Fruit fly (Drosophila melanogaster) whole organism, embryonic: ENCODE data around the gene OS9.

Source experiments
- Asciz ChIP-seq: fragments of 200-800 bp; sonication (Bioruptor generic); optimal IDR thresholded peaks from 2 replicates; lab custom pipeline; 2017; ENCODE audit warnings: missing biosample characterization, mild to moderate bottlenecking, missing genetic modification characterization, missing genetic modification reagents
- Atf-2 ChIP-seq: fragments of 200-800 bp; sonication (Bioruptor generic); optimal IDR thresholded peaks from 2 replicates; lab custom pipeline; 2016; ENCODE audit warnings: missing biosample characterization, missing genetic modification characterization
- Bteb2 ChIP-seq: fragments of 200-800 bp; sonication (Bioruptor generic); optimal IDR thresholded peaks from 2 replicates; lab custom pipeline; 2016; ENCODE audit warnings: missing biosample characterization, missing genetic modification characterization
- CG1024 ChIP-seq: fragments of 200-800 bp; sonication (Bioruptor generic); IDR thresholded peaks from 2 replicates; pipeline ENCODE4 v1.3.6; 2022; ENCODE audit warnings: missing biosample characterization, missing genetic modification characterization
- CG10267 ChIP-seq: fragments of 200-800 bp; sonication (Bioruptor generic); optimal IDR thresholded peaks from 2 replicates; lab custom pipeline; 2018; ENCODE audit warnings: missing biosample characterization, mild to moderate bottlenecking, missing genetic modification characterization, moderate library complexity
- CG10462 ChIP-seq: fragments of 200-800 bp; sonication (Bioruptor generic); optimal IDR thresholded peaks from 2 replicates; lab custom pipeline; 2016; ENCODE audit warnings: missing biosample characterization, missing genetic modification characterization
- CG11093 ChIP-seq: fragments of 200-800 bp; sonication (Bioruptor generic); IDR thresholded peaks from 3 replicates; pipeline ENCODE4 v1.3.6; 2022; ENCODE audit warnings: missing biosample characterization, missing genetic modification characterization
- CG1233 ChIP-seq: fragments of 200-800 bp; sonication (Bioruptor generic); optimal IDR thresholded peaks from 4 replicates; lab custom pipeline; 2018; ENCODE audit warnings: missing biosample characterization, mild to moderate bottlenecking, missing genetic modification characterization
- CG12942 ChIP-seq: fragments of 200-800 bp; sonication (Bioruptor generic); optimal IDR thresholded peaks from 3 replicates; lab custom pipeline; 2016; ENCODE audit warnings: missing biosample characterization, missing genetic modification characterization
- CG14050 ChIP-seq: fragments of 200-800 bp; sonication (Bioruptor generic); IDR thresholded peaks from 3 replicates; pipeline ENCODE4 v1.3.6; 2022; ENCODE audit warnings: missing biosample characterization, missing genetic modification characterization
- CG14441 ChIP-seq: fragments of 200-800 bp; sonication (Bioruptor generic); IDR thresholded peaks from 2 replicates; pipeline ENCODE4 v1.3.6; 2022; ENCODE audit warnings: missing biosample characterization, missing genetic modification characterization
- CG15514 ChIP-seq: fragments of 200-800 bp; sonication (Bioruptor generic); optimal IDR thresholded peaks from 3 replicates; lab custom pipeline; 2017; ENCODE audit warnings: missing biosample characterization, missing genetic modification characterization, mild to moderate bottlenecking, moderate library complexity, missing genetic modification reagents
- CG1602 ChIP-seq: fragments of 200-800 bp; sonication (Bioruptor generic); optimal IDR thresholded peaks from 3 replicates; lab custom pipeline; 2016; ENCODE audit warnings: missing biosample characterization, missing genetic modification characterization
- CG18764 ChIP-seq: fragments of 200-800 bp; sonication (Bioruptor generic); optimal IDR thresholded peaks from 3 replicates; lab custom pipeline; 2016; ENCODE audit warnings: missing biosample characterization, missing genetic modification characterization
- CG2129 ChIP-seq: fragments of 200-800 bp; sonication (Bioruptor generic); IDR thresholded peaks from 2 replicates; pipeline ENCODE4 v1.3.6; 2022; ENCODE audit warnings: missing biosample characterization, missing genetic modification characterization; ENCODE audit not compliant: partially characterized antibody
- CG2712 ChIP-seq: fragments of 200-800 bp; optimal IDR thresholded peaks from 3 replicates; lab custom pipeline; 2019; ENCODE audit warnings: missing biosample characterization, mild to moderate bottlenecking, missing genetic modification characterization, moderate library complexity
- CG2889 ChIP-seq: fragments of 200-800 bp; sonication (Bioruptor generic); IDR thresholded peaks from 3 replicates; pipeline ENCODE4 v1.3.6; 2022; ENCODE audit warnings: missing biosample characterization, missing genetic modification characterization
- CG32772 ChIP-seq: fragments of 200-800 bp; sonication (Bioruptor generic); IDR thresholded peaks from 2 replicates; pipeline ENCODE4 v1.3.6; 2022; ENCODE audit warnings: missing biosample characterization, missing genetic modification characterization
- CG43689 ChIP-seq: fragments of 200-800 bp; sonication (Bioruptor generic); IDR thresholded peaks from 2 replicates; pipeline ENCODE4 v1.3.6; 2022; ENCODE audit warnings: missing biosample characterization, missing genetic modification characterization
- CG4617 ChIP-seq: fragments of 200-800 bp; sonication (Bioruptor generic); optimal IDR thresholded peaks from 3 replicates; lab custom pipeline; 2016; ENCODE audit warnings: missing biosample characterization, missing genetic modification characterization, borderline replicate concordance
- CG4707 ChIP-seq: fragments of 200-800 bp; sonication (Bioruptor generic); optimal IDR thresholded peaks from 2 replicates; lab custom pipeline; 2018; ENCODE audit warnings: missing biosample characterization, mild to moderate bottlenecking, missing genetic modification characterization, moderate library complexity
- CG8478 ChIP-seq: fragments of >200 bp; optimal IDR thresholded peaks from 2 replicates; lab custom pipeline; 2018
- Dip3 ChIP-seq: fragments of 200-800 bp; sonication (Bioruptor generic); optimal IDR thresholded peaks from 3 replicates; lab custom pipeline; 2016; ENCODE audit warnings: missing biosample characterization, missing genetic modification characterization
- Drgx ChIP-seq: fragments of 200-800 bp; sonication (Bioruptor generic); IDR thresholded peaks from 2 replicates; pipeline ENCODE4 v1.3.6; 2022; ENCODE audit warnings: missing biosample characterization, missing genetic modification characterization
- Fer2 ChIP-seq: fragments of 200-800 bp; sonication (Bioruptor generic); optimal IDR thresholded peaks from 2 replicates; lab custom pipeline; 2018; ENCODE audit warnings: missing biosample characterization, mild to moderate bottlenecking, missing genetic modification characterization, moderate library complexity
- H15 ChIP-seq: fragments of 200-800 bp; sonication (Bioruptor generic); IDR thresholded peaks from 3 replicates; pipeline ENCODE4 v1.3.6; 2022; ENCODE audit warnings: missing biosample characterization, missing genetic modification characterization
- NC2β ChIP-seq: fragments of 200-800 bp; sonication (Bioruptor generic); optimal IDR thresholded peaks from 2 replicates; lab custom pipeline; 2016; ENCODE audit warnings: missing biosample characterization, missing genetic modification characterization
- Scr ChIP-seq: fragments of 200-800 bp; sonication (Bioruptor generic); IDR thresholded peaks from 2 replicates; pipeline ENCODE4 v1.3.6; 2022; ENCODE audit warnings: missing biosample characterization, missing genetic modification characterization; ENCODE audit not compliant: partially characterized antibody
- Six4 ChIP-seq: fragments of 200-800 bp; sonication (Bioruptor generic); optimal IDR thresholded peaks from 2 replicates; lab custom pipeline; 2016; ENCODE audit warnings: missing biosample characterization, missing genetic modification characterization
- Sox100B ChIP-seq: fragments of 200-800 bp; sonication (Bioruptor generic); optimal IDR thresholded peaks from 3 replicates; lab custom pipeline; 2018; ENCODE audit warnings: missing biosample characterization, mild to moderate bottlenecking, missing genetic modification characterization
- Xrp1 ChIP-seq: fragments of 200-800 bp; sonication (Bioruptor generic); IDR thresholded peaks from 2 replicates; pipeline ENCODE4 v1.3.6; 2022; ENCODE audit warnings: missing biosample characterization, missing genetic modification characterization
- ab ChIP-seq: fragments of 200-800 bp; sonication (Bioruptor generic); optimal IDR thresholded peaks from 2 replicates; lab custom pipeline; 2016; ENCODE audit warnings: missing biosample characterization, missing genetic modification characterization
- ac ChIP-seq: fragments of 200-800 bp; sonication (Bioruptor generic); optimal IDR thresholded peaks from 3 replicates; lab custom pipeline; 2017; ENCODE audit warnings: missing biosample characterization, mild to moderate bottlenecking, missing genetic modification characterization
- az2 ChIP-seq: fragments of 200-800 bp; sonication (Bioruptor generic); optimal IDR thresholded peaks from 3 replicates; lab custom pipeline; 2016; ENCODE audit warnings: missing biosample characterization, missing genetic modification characterization
- br ChIP-seq: fragments of >200 bp; optimal IDR thresholded peaks from 2 replicates; lab custom pipeline; 2017
- fd102C ChIP-seq: fragments of 200-800 bp; sonication (Bioruptor generic); optimal IDR thresholded peaks from 2 replicates; lab custom pipeline; 2018; ENCODE audit warnings: missing biosample characterization, mild to moderate bottlenecking, missing genetic modification characterization, moderate library complexity
- gce ChIP-seq: fragments of 200-800 bp; sonication (Bioruptor generic); IDR thresholded peaks from 3 replicates; pipeline ENCODE4 v1.3.6; 2022; ENCODE audit warnings: missing biosample characterization, missing genetic modification characterization
- gcm2 ChIP-seq: fragments of 200-800 bp; sonication (Bioruptor generic); optimal IDR thresholded peaks from 2 replicates; lab custom pipeline; 2016; ENCODE audit warnings: missing biosample characterization, missing genetic modification characterization
- knrl ChIP-seq: fragments of 200-800 bp; sonication (Bioruptor generic); IDR thresholded peaks from 3 replicates; pipeline ENCODE4 v1.3.6; 2022; ENCODE audit warnings: missing biosample characterization, missing genetic modification characterization; ENCODE audit not compliant: partially characterized antibody
- maf-S ChIP-seq: fragments of 200-800 bp; sonication (Bioruptor generic); optimal IDR thresholded peaks from 2 replicates; lab custom pipeline; 2016; ENCODE audit warnings: missing biosample characterization, missing genetic modification characterization
- odd ChIP-seq: fragments of 200-800 bp; sonication (Bioruptor generic); optimal IDR thresholded peaks from 2 replicates; lab custom pipeline; 2017; ENCODE audit warnings: missing biosample characterization, mild to moderate bottlenecking, missing genetic modification characterization
- pum ChIP-seq: fragments of 200-800 bp; sonication (Bioruptor generic); optimal IDR thresholded peaks from 2 replicates; lab custom pipeline; 2016; ENCODE audit warnings: missing biosample characterization, missing genetic modification characterization
- ranshi ChIP-seq: fragments of 200-800 bp; sonication (Bioruptor generic); IDR thresholded peaks from 2 replicates; pipeline ENCODE4 v1.3.6; 2022; ENCODE audit warnings: missing biosample characterization, missing genetic modification characterization
- run ChIP-seq: fragments of 200-800 bp; sonication (Bioruptor generic); optimal IDR thresholded peaks from 3 replicates; lab custom pipeline; 2018; ENCODE audit warnings: missing biosample characterization, mild to moderate bottlenecking, missing genetic modification characterization
- salm ChIP-seq: fragments of 200-800 bp; sonication (Bioruptor generic); optimal IDR thresholded peaks from 2 replicates; lab custom pipeline; 2018; ENCODE audit warnings: missing biosample characterization, mild to moderate bottlenecking, missing genetic modification characterization
- slp2 ChIP-seq: fragments of 200-800 bp; sonication (Bioruptor generic); optimal IDR thresholded peaks from 2 replicates; lab custom pipeline; 2016; ENCODE audit warnings: missing biosample characterization, missing genetic modification characterization
- vvl ChIP-seq: fragments of 200-800 bp; sonication (Bioruptor generic); IDR thresholded peaks from 2 replicates; pipeline ENCODE4 v1.3.6; 2022; ENCODE audit warnings: missing biosample characterization, missing genetic modification characterization

Gene OS9

dm6 chr2L:19937804-19938461 lies 28.4 kb downstream of the OS9 start (continued):
- TF ChIP-seq CG14441 (GFP tag; lab: Robert Waterston, UW): no peak
- no peak for TF ChIP-seq Scr (GFP tag; lab: Robert Waterston, UW)
- no peak for TF ChIP-seq CG10462 (GFP tag; lab: Kevin White, UChicago)
- no peak for TF ChIP-seq Dip3
- TF ChIP-seq knrl (GFP tag; lab: Robert Waterston, UW): no peak
- 0 out of 2 replicates have a peak, but pooled peaks have one; percentile 40 for TF ChIP-seq Xrp1 (GFP tag; lab: Robert Waterston, UW)
- TF ChIP-seq gcm2 (GFP tag; lab: Kevin White, UChicago): no peak
- no peak for TF ChIP-seq fd102C (GFP tag; lab: Kevin White, UChicago)
- no peak for TF ChIP-seq CG15514 (GFP tag; lab: Kevin White, UChicago)
- no peak for TF ChIP-seq CG4707 (GFP tag; lab: Kevin White, UChicago)

dm6 chr2L:19936131-19936530 lies 30.2 kb downstream of the OS9 start:
- TF ChIP-seq Drgx (GFP tag; lab: Robert Waterston, UW) (peak; percentile 74), CG2712 (tag; lab: Kevin White, UChicago) (peak; percentile 15)

dm6 chr2L:19935085-19935846 lies 31.0 kb downstream of the OS9 start:
- no peak for TF ChIP-seq CG43689 (GFP tag; lab: Robert Waterston, UW)
- no peak for TF ChIP-seq H15
- 0 out of 3 replicates have a peak, but pooled peaks have one; percentile 45 for TF ChIP-seq gce (GFP tag; lab: Robert Waterston, UW)
- no peak for TF ChIP-seq Asciz (GFP tag; lab: Kevin White, UChicago)
- TF ChIP-seq ab (GFP tag; lab: Kevin White, UChicago): no peak
- TF ChIP-seq CG12942: no peak
- no peak for TF ChIP-seq br (lab: Kevin White, UChicago)
- TF ChIP-seq ac (GFP tag; lab: Kevin White, UChicago): peak; percentile 28
- TF ChIP-seq CG18764 (GFP tag; lab: Kevin White, UChicago): no peak
- no peak; the same call in 1 of the 2 replicates for TF ChIP-seq ranshi (GFP tag; lab: Robert Waterston, UW)
- no peak for TF ChIP-seq Atf-2 (GFP tag; lab: Kevin White, UChicago)
- TF ChIP-seq maf-S (GFP tag; lab: Kevin White, UChicago): peak; percentile 12
- TF ChIP-seq Fer2 (tag; lab: Kevin White, UChicago): no peak
- TF ChIP-seq CG10267 (tag; lab: Kevin White, UChicago): no peak
- TF ChIP-seq az2 (GFP tag; lab: Kevin White, UChicago): no peak
- TF ChIP-seq CG1024 (GFP tag; lab: Robert Waterston, UW): no peak; the same call in 1 of the 2 replicates
- TF ChIP-seq pum: no peak
- no peak for TF ChIP-seq CG11093
- no peak for TF ChIP-seq salm (tag; lab: Kevin White, UChicago)
- peak; percentile 26 for TF ChIP-seq CG1233
- no peak for TF ChIP-seq CG1602
- no peak for TF ChIP-seq CG32772
- TF ChIP-seq CG4617 (GFP tag; lab: Kevin White, UChicago): no peak
- no peak for TF ChIP-seq Six4 (GFP tag; lab: Kevin White, UChicago)
- TF ChIP-seq odd (GFP tag; lab: Kevin White, UChicago): no peak
- TF ChIP-seq slp2 (GFP tag; lab: Kevin White, UChicago): no peak
- TF ChIP-seq CG14050 (GFP tag; lab: Robert Waterston, UW): 0 out of 3 replicates have a peak, but pooled peaks have one; percentile 21
- no peak for TF ChIP-seq Sox100B (GFP tag; lab: Kevin White, UChicago)
- TF ChIP-seq NC2β (GFP tag; lab: Kevin White, UChicago): no peak
- no peak for TF ChIP-seq Bteb2 (GFP tag; lab: Kevin White, UChicago)
- TF ChIP-seq CG2129 (GFP tag; lab: Robert Waterston, UW): no peak
- TF ChIP-seq CG8478 (lab: Kevin White, UChicago): no peak
- TF ChIP-seq CG2889 (GFP tag; lab: Robert Waterston, UW): no peak
- no peak for TF ChIP-seq run (tag; lab: Kevin White, UChicago)
- TF ChIP-seq vvl (GFP tag; lab: Robert Waterston, UW): peak; percentile 70
